Fruit fly (Drosophila melanogaster): ENCODE data around the gene Cchl.

DNA sequence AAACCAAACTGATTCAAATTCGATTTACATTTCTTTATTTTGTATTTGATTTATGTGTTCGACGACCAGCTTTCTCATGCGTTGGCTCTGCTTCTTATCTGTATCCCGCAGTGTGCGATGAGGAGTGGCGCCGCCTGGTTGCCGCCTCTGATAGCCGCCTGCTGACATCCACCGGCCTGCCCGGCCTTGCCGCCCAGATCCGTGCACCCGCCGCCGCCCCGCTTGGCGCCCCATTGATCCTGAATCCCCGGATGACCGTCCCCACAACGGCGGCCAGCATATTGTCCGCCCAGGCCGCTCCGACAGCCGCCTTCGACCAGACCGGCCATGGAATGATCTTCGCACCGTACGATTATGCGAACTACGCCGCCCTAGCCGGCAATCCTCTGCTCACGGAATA is 44.3 kb upstream of the Cchl start:
- TF ChIP-seq Myc (optimal IDR thresholded peaks at IDR 0.05) (no peak), sv (GFP tag; optimal IDR thresholded peaks at IDR 0.05) (no peak), psq (GFP tag; optimal IDR thresholded peaks at IDR 0.05) (no peak), N (GFP tag; optimal IDR thresholded peaks at IDR 0.05) (no peak), Sp1 (GFP tag; optimal IDR thresholded peaks at IDR 0.05) (no peak), brk (GFP tag; optimal IDR thresholded peaks at IDR 0.05) (no peak), rgr (GFP tag; optimal IDR thresholded peaks at IDR 0.05) (no peak), ey (GFP tag; optimal IDR thresholded peaks at IDR 0.05) (no peak), usp (GFP tag; optimal IDR thresholded peaks at IDR 0.05) (no peak), fru (GFP tag; optimal IDR thresholded peaks at IDR 0.05) (no peak), Hr83 (GFP tag; optimal IDR thresholded peaks at IDR 0.05; ENCODE audit: poor library complexity, severe bottlenecking) (no peak)

Data from whole organism, wandering third instar larva.